Fruit fly (Drosophila melanogaster) whole organism, pupa: ENCODE data around the gene LSm-4.
A peak's percentile ranks its signal among the peaks of the same experiment; 100 is the strongest.

Source experiments
- CG10348 ChIP-seq: fragments of 200-800 bp; sonication (Bioruptor generic); IDR thresholded peaks from 2 replicates; pipeline ENCODE4 v1.3.6; 2022; ENCODE audit warnings: missing biosample characterization, missing genetic modification characterization
- CG12605 ChIP-seq: fragments of 200-800 bp; sonication (Bioruptor generic); IDR thresholded peaks from 2 replicates; pipeline ENCODE4 v1.3.6; 2022; ENCODE audit warnings: missing biosample characterization, missing genetic modification characterization
- CG13204 ChIP-seq: fragments of 200-800 bp; sonication (Bioruptor generic); optimal IDR thresholded peaks from 2 replicates; lab custom pipeline; 2018; ENCODE audit warnings: missing biosample characterization, mild to moderate bottlenecking, missing genetic modification characterization, moderate library complexity
- CG14655 ChIP-seq: fragments of 200-800 bp; sonication (Bioruptor generic); optimal IDR thresholded peaks from 3 replicates; lab custom pipeline; 2017; ENCODE audit warnings: mild to moderate bottlenecking, missing biosample characterization, missing genetic modification reagents, missing genetic modification characterization
- CG15710 ChIP-seq: fragments of 200-800 bp; sonication (Bioruptor generic); optimal IDR thresholded peaks from 2 replicates; lab custom pipeline; 2018; ENCODE audit warnings: missing biosample characterization, mild to moderate bottlenecking, missing genetic modification characterization, moderate library complexity
- CG17806 ChIP-seq: fragments of 200-800 bp; sonication (Bioruptor generic); optimal IDR thresholded peaks from 2 replicates; lab custom pipeline; 2018; ENCODE audit warnings: missing biosample characterization, mild to moderate bottlenecking, missing genetic modification characterization, moderate library complexity
- CG32121 ChIP-seq: fragments of 200-800 bp; sonication (Bioruptor generic); IDR thresholded peaks from 2 replicates; pipeline ENCODE4 v1.3.6; 2022; ENCODE audit warnings: missing biosample characterization, missing genetic modification characterization
- CG34367 ChIP-seq: fragments of 200-800 bp; sonication (Bioruptor generic); optimal IDR thresholded peaks from 2 replicates; lab custom pipeline; 2018; ENCODE audit warnings: missing biosample characterization, mild to moderate bottlenecking, missing genetic modification characterization
- CG4496 ChIP-seq: fragments of 200-800 bp; sonication (Bioruptor generic); IDR thresholded peaks from 3 replicates; pipeline ENCODE4 v1.3.6; 2022; ENCODE audit warnings: missing biosample characterization, missing genetic modification characterization
- CG8159 ChIP-seq: fragments of 200-800 bp; sonication (Bioruptor generic); optimal IDR thresholded peaks from 3 replicates; lab custom pipeline; 2018; ENCODE audit warnings: missing biosample characterization, mild to moderate bottlenecking, missing genetic modification characterization, moderate library complexity
- CG8301 ChIP-seq: fragments of 200-800 bp; sonication (Bioruptor generic); optimal IDR thresholded peaks from 2 replicates; lab custom pipeline; 2018; ENCODE audit warnings: missing biosample characterization, mild to moderate bottlenecking, missing genetic modification characterization
- CG9948 ChIP-seq: fragments of 200-800 bp; sonication (Bioruptor generic); optimal IDR thresholded peaks from 2 replicates; lab custom pipeline; 2018; ENCODE audit warnings: missing biosample characterization, mild to moderate bottlenecking, missing genetic modification characterization, moderate library complexity
- D1 ChIP-seq: fragments of 200-800 bp; sonication (Bioruptor generic); optimal IDR thresholded peaks from 2 replicates; lab custom pipeline; 2018; ENCODE audit warnings: missing biosample characterization, mild to moderate bottlenecking, missing genetic modification characterization, moderate library complexity
- EcR ChIP-seq: fragments of 200-800 bp; sonication (Bioruptor generic); optimal IDR thresholded peaks from 3 replicates; lab custom pipeline; 2019; ENCODE audit warnings: missing biosample characterization, missing genetic modification characterization, mild to moderate bottlenecking, moderate library complexity, missing genetic modification reagents
- Ets98B ChIP-seq: fragments of 200-800 bp; sonication (Bioruptor generic); IDR thresholded peaks from 2 replicates; pipeline ENCODE4 v1.3.6; 2022; ENCODE audit warnings: missing biosample characterization, missing genetic modification characterization
- Pif1A ChIP-seq: fragments of 200-800 bp; sonication (Bioruptor generic); optimal IDR thresholded peaks from 3 replicates; lab custom pipeline; 2016; ENCODE audit warnings: missing biosample characterization, missing genetic modification characterization
- Pif1B ChIP-seq: fragments of 200-800 bp; sonication (Bioruptor generic); optimal IDR thresholded peaks from 3 replicates; lab custom pipeline; 2016; ENCODE audit warnings: missing biosample characterization, missing genetic modification characterization
- Snoo ChIP-seq: fragments of 200-800 bp; sonication (Bioruptor generic); optimal IDR thresholded peaks from 3 replicates; lab custom pipeline; 2017; ENCODE audit warnings: missing biosample characterization, mild to moderate bottlenecking, missing genetic modification characterization, inconsistent platforms
- fd96Ca ChIP-seq: fragments of 200-800 bp; sonication (Bioruptor generic); IDR thresholded peaks from 3 replicates; pipeline ENCODE4 v1.3.6; 2022; ENCODE audit warnings: missing biosample characterization, missing genetic modification characterization
- gl ChIP-seq: fragments of 200-800 bp; sonication (Bioruptor generic); optimal IDR thresholded peaks from 2 replicates; lab custom pipeline; 2018; ENCODE audit warnings: missing biosample characterization, mild to moderate bottlenecking, missing genetic modification characterization
- rn ChIP-seq: fragments of 200-800 bp; sonication (Bioruptor generic); IDR thresholded peaks from 2 replicates; pipeline ENCODE4 v1.3.6; 2022; ENCODE audit warnings: missing biosample characterization, missing genetic modification characterization

Gene LSm-4

DNA sequence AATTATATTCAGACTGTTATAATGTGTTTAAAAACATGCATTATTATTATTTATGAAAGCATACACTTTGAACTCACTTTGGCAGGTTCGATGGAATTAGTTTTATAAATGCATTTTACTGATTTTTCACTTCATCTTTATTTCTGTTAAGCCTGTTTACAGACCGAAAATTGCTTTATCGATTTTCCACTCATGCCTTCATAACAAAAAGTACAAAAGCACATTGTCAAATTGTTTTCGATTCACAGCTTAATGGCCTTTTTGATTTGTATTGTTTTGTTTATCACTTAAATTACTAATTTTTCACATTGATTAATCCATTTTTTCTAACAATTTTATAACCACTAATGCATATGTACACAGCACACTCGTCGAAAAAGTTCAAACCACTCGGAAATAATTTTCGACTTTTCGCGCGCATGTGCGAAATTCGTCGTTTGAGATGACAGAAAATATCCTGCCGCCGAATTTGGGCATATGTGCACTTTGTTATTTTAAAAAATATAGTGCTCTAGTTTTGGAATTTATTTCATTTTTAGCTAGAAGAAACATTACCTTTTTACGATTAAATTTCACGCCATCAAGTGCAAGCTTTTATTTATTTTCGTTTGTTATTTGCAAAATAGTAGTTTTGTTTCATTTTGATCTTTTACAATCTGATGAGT is 31.3 kb downstream of the LSm-4 start, which contains the start of gene rho-5:
TSS of gene rho-5 (minus strand) at position 296 of the 665 bp plus-strand sequence.
- TF ChIP-seq CG9948 (no peak), Snoo (tag; lab: Kevin White, UChicago) (no peak), CG4496 (GFP tag; lab: Robert Waterston, UW) (no peak), CG8301 (tag; lab: Kevin White, UChicago) (no peak), fd96Ca (GFP tag; lab: Robert Waterston, UW) (no peak), rn (GFP tag; lab: Robert Waterston, UW) (no peak), CG32121 (GFP tag; lab: Robert Waterston, UW) (no peak), gl (no peak), CG34367 (tag; lab: Kevin White, UChicago) (no peak), CG14655 (GFP tag; lab: Kevin White, UChicago) (no peak), D1 (tag; lab: Kevin White, UChicago) (no peak), CG13204 (GFP tag; lab: Kevin White, UChicago) (no peak), CG17806 (tag; lab: Kevin White, UChicago) (no peak), CG8159 (tag; lab: Kevin White, UChicago) (no peak), CG10348 (GFP tag; lab: Robert Waterston, UW) (no peak), Pif1B (GFP tag; lab: Kevin White, UChicago) (no peak), CG12605 (no peak)

dm6 chr2L:10372297-10372696 is 32.7 kb downstream of the LSm-4 start:
- no peak for TF ChIP-seq CG10348 (GFP tag; lab: Robert Waterston, UW)
- no peak for TF ChIP-seq CG15710 (tag; lab: Kevin White, UChicago)
- no peak for TF ChIP-seq CG32121 (GFP tag; lab: Robert Waterston, UW)
- TF ChIP-seq Ets98B, result no peak
- no peak for TF ChIP-seq CG9948
- TF ChIP-seq CG4496 (GFP tag; lab: Robert Waterston, UW), result no peak
- TF ChIP-seq CG14655 (GFP tag; lab: Kevin White, UChicago), result no peak
- TF ChIP-seq D1 (tag; lab: Kevin White, UChicago), result no peak
- no peak for TF ChIP-seq rn (GFP tag; lab: Robert Waterston, UW)
- TF ChIP-seq Snoo (tag; lab: Kevin White, UChicago), result no peak
- no peak for TF ChIP-seq CG34367 (tag; lab: Kevin White, UChicago)

- TF ChIP-seq CG12605, result peak; percentile 11; the same call in 1 of the 2 replicates
- TF ChIP-seq CG13204 (GFP tag; lab: Kevin White, UChicago), result no peak
- TF ChIP-seq EcR (GFP tag; lab: Kevin White, UChicago), result no peak
- TF ChIP-seq Ets98B, result peak; percentile 29; the same call in 1 of the 2 replicates
- no peak for TF ChIP-seq D1 (tag; lab: Kevin White, UChicago)
- TF ChIP-seq CG34367 (tag; lab: Kevin White, UChicago), result peak; percentile 32
- no peak for TF ChIP-seq Pif1A (GFP tag; lab: Kevin White, UChicago)
- TF ChIP-seq gl, result peak; percentile 57
- TF ChIP-seq CG8159 (tag; lab: Kevin White, UChicago), result no peak
- TF ChIP-seq CG8301 (tag; lab: Kevin White, UChicago), result no peak
- TF ChIP-seq CG14655 (GFP tag; lab: Kevin White, UChicago), result no peak
- TF ChIP-seq CG17806 (tag; lab: Kevin White, UChicago), result peak; percentile 6
- peak; percentile 40 for TF ChIP-seq CG15710 (tag; lab: Kevin White, UChicago)
- peak; percentile 41; the same call in 1 of the 2 replicates for TF ChIP-seq CG32121 (GFP tag; lab: Robert Waterston, UW)
- no peak for TF ChIP-seq fd96Ca (GFP tag; lab: Robert Waterston, UW)
- TF ChIP-seq Snoo (tag; lab: Kevin White, UChicago), result peak; percentile 2
- TF ChIP-seq CG4496 (GFP tag; lab: Robert Waterston, UW), result no peak
- TF ChIP-seq CG10348 (GFP tag; lab: Robert Waterston, UW), result no peak
- TF ChIP-seq rn (GFP tag; lab: Robert Waterston, UW), result no peak
- TF ChIP-seq Pif1B (GFP tag; lab: Kevin White, UChicago), result no peak
- peak; percentile 30 for TF ChIP-seq CG9948
- TF ChIP-seq, all 21 proteins: peak for 9
Measured at dm6 chr2L:10366525-10366924, 38.5 kb downstream of the LSm-4 start, which contains the start of gene CG5056. Gene CG5056 (plus strand): TSS chr2L:10366692.

DNA sequence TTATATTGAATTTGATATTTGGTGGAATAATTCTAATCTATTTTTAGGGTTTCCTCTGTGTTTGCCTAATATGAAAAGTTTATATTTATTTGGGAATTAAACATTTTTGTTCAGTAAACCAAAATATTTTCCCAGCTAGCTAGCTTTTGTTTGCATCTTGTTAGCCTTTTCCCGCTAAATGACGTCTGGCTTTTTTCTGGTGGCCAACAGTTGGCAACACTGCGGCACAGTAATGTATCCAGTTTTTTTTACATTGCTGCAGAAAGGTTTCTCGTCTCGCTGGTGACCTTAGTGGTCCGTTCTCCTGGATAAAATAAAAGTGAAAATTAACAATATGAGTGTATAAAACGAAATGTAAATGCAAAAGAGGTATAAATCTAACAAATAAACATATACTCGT is 40.8 kb downstream of the LSm-4 start, which contains the start of gene lft:
TSS of gene lft (plus strand) at position 243 of the 400 bp plus-strand sequence.
- no peak for TF ChIP-seq D1 (tag; lab: Kevin White, UChicago)

DNA sequence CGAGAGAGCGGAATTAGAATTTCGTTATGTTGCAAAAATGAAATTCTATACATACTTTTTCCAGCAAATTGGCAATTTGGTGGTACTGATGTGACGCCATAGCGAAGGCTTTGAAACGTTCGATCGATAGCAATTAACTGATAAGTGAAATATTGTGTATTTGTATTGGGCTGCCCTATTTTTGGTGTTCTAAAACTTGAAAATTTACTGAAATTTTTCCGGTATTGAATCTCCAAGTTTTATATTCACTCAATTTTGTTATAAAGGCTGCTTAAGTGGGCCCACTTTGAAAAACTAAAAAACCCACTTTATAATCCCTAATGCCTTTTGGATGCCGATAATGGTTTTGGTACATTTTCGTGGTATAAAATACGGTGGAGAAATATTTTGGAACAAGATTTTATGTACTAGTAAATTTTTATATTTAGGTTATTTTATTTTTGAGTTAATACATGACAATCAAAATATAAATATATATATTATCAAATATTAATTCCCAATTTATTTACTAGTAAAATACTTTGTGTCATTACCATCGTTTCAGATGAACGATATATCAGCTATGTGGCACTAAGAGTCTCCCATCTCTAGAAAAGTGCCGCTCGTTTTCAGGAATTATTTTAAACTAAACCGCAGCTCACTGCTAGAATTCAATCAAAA is 42.5 kb downstream of the LSm-4 start, which contains the start of the genes Cand1 and pim:
TSS of gene Cand1 (minus strand) at position 300 of the 660 bp plus-strand sequence.
TSS of gene pim (plus strand) at position 582 of the 660 bp plus-strand sequence.
- TF ChIP-seq CG15710 (tag; lab: Kevin White, UChicago) (no peak), Snoo (tag; lab: Kevin White, UChicago) (no peak), EcR (GFP tag; lab: Kevin White, UChicago) (no peak), CG13204 (GFP tag; lab: Kevin White, UChicago) (no peak), CG8159 (tag; lab: Kevin White, UChicago) (no peak), Pif1B (GFP tag; lab: Kevin White, UChicago) (no peak), CG12605 (no peak), gl (no peak), CG32121 (GFP tag; lab: Robert Waterston, UW) (no peak), CG34367 (tag; lab: Kevin White, UChicago) (no peak), rn (GFP tag; lab: Robert Waterston, UW) (no peak), CG4496 (GFP tag; lab: Robert Waterston, UW) (no peak), CG17806 (tag; lab: Kevin White, UChicago) (no peak), Ets98B (no peak)
